Worm (Caenorhabditis elegans) whole organism, young adult: ENCODE data around the gene Y102F5A.1.

ENCODE experiments used
- B0035.1 ChIP-seq: sonication (generic microtip); optimal IDR thresholded peaks from 2 replicates; lab custom pipeline; 2016; ENCODE audit warnings: missing genetic modification characterization, mild to moderate bottlenecking, missing compliant biosample characterization, missing genotype, missing genetic modification reagents
- B0261.1 ChIP-seq: sonication (generic microtip); optimal IDR thresholded peaks from 2 replicates; lab custom pipeline; 2016; ENCODE audit warnings: mild to moderate bottlenecking, missing genetic modification characterization, moderate library complexity, missing compliant biosample characterization
- C06A6.2 ChIP-seq: fragments of 200-800 bp; sonication (Bioruptor generic); conservative IDR thresholded peaks from 2 replicates; pipeline ENCODE4 v1.3.6; 2022; ENCODE audit warnings: missing genetic modification characterization, missing compliant biosample characterization
- D2030.7 ChIP-seq: fragments of 200-800 bp; sonication (Bioruptor generic); IDR thresholded peaks from 2 replicates; pipeline ENCODE4 v1.3.6; 2022; ENCODE audit warnings: missing genetic modification reagents, missing genetic modification characterization, missing compliant biosample characterization
- F10E7.11 ChIP-seq: sonication (generic microtip); optimal IDR thresholded peaks from 2 replicates; lab custom pipeline; 2017; ENCODE audit warnings: mild to moderate bottlenecking, missing genetic modification characterization, moderate library complexity, missing compliant biosample characterization
- F22D6.2 ChIP-seq: sonication (generic microtip); optimal IDR thresholded peaks from 2 replicates; lab custom pipeline; 2016; ENCODE audit warnings: mild to moderate bottlenecking, missing genetic modification characterization, missing compliant biosample characterization
- F39B2.1 ChIP-seq: fragments of 200-800 bp; sonication (Bioruptor generic); IDR thresholded peaks from 2 replicates; pipeline ENCODE4 v1.3.6; 2022; ENCODE audit warnings: missing genetic modification reagents, missing genetic modification characterization, missing compliant biosample characterization
- F55B11.4 ChIP-seq: sonication (generic microtip); optimal IDR thresholded peaks from 2 replicates; lab custom pipeline; 2016; ENCODE audit warnings: missing compliant biosample characterization, missing genetic modification characterization, borderline replicate concordance; ENCODE audit not compliant: insufficient read depth
- K11D2.4 ChIP-seq: fragments of 200-800 bp; sonication (Bioruptor generic); IDR thresholded peaks from 2 replicates; pipeline ENCODE4 v1.3.6; 2022; ENCODE audit warnings: missing genetic modification reagents, missing genetic modification characterization, missing compliant biosample characterization
- K12H6.12 ChIP-seq: fragments of 200-800 bp; sonication (Bioruptor generic); optimal IDR thresholded peaks from 2 replicates; lab custom pipeline; 2018; ENCODE audit warnings: mild to moderate bottlenecking, missing genetic modification characterization, missing compliant biosample characterization
- T07F8.4 ChIP-seq: sonication (generic microtip); optimal IDR thresholded peaks from 2 replicates; lab custom pipeline; 2016; ENCODE audit warnings: mild to moderate bottlenecking, missing genetic modification characterization, moderate library complexity, missing compliant biosample characterization
- T26A5.8 ChIP-seq: sonication (generic microtip); optimal IDR thresholded peaks from 2 replicates; lab custom pipeline; 2016; ENCODE audit warnings: missing genetic modification characterization, missing compliant biosample characterization
- ZK185.1 ChIP-seq: sonication (generic microtip); optimal IDR thresholded peaks from 2 replicates; lab custom pipeline; 2016; ENCODE audit warnings: mild to moderate bottlenecking, missing genetic modification characterization, missing compliant biosample characterization; ENCODE audit not compliant: poor library complexity, severe bottlenecking
- atf-7 ChIP-seq: sonication (generic microtip); optimal IDR thresholded peaks from 2 replicates; lab custom pipeline; 2017; ENCODE audit warnings: mild to moderate bottlenecking, missing genetic modification characterization, missing compliant biosample characterization
- athp-1 ChIP-seq: sonication (generic microtip); optimal IDR thresholded peaks from 2 replicates; lab custom pipeline; 2017; ENCODE audit warnings: mild to moderate bottlenecking, missing genetic modification characterization, missing compliant biosample characterization
- attf-5 ChIP-seq: fragments of 200-800 bp; sonication (Bioruptor generic); optimal IDR thresholded peaks from 2 replicates; lab custom pipeline; 2018; ENCODE audit warnings: mild to moderate bottlenecking, missing genetic modification characterization, missing compliant biosample characterization
- ccch-3 ChIP-seq: fragments of 200-800 bp; sonication (Bioruptor generic); optimal IDR thresholded peaks from 2 replicates; lab custom pipeline; 2018; ENCODE audit warnings: mild to moderate bottlenecking, missing genetic modification characterization, missing compliant biosample characterization
- cebp-1 ChIP-seq, 2 experiments: fragments of 200-800 bp in 1 of 2; sonication (Bioruptor generic) in 1 of 2; sonication (generic microtip) in 1 of 2; IDR thresholded peaks in 1 of 2; optimal IDR thresholded peaks in 1 of 2; 2 replicates each; pipeline versions ENCODE4 v1.3.6 to Lab custom; 2017 to 2022; ENCODE audit warnings: missing compliant biosample characterization in 2 of 2, missing genetic modification characterization in 2 of 2, mild to moderate bottlenecking in 1 of 2, missing genetic modification reagents in 1 of 2, moderate library complexity in 1 of 2
- cebp-2 ChIP-seq: fragments of 200-800 bp; sonication (Bioruptor generic); IDR thresholded peaks from 2 replicates; pipeline ENCODE4 v1.3.6; 2022; ENCODE audit warnings: missing genetic modification characterization, missing compliant biosample characterization
- ceh-58 ChIP-seq: fragments of 200-800 bp; sonication (Bioruptor generic); IDR thresholded peaks from 2 replicates; pipeline ENCODE4 v1.3.6; 2022; ENCODE audit warnings: missing genetic modification characterization, missing compliant biosample characterization
- ceh-91 ChIP-seq: fragments of 200-800 bp; sonication (Bioruptor generic); IDR thresholded peaks from 2 replicates; pipeline ENCODE4 v1.3.6; 2022; ENCODE audit warnings: missing genetic modification reagents, missing genetic modification characterization, missing compliant biosample characterization
- die-1 ChIP-seq: sonication (generic microtip); optimal IDR thresholded peaks from 2 replicates; lab custom pipeline; 2016; ENCODE audit warnings: missing genotype, mild to moderate bottlenecking, missing genetic modification characterization, missing compliant biosample characterization
- dox-1 ChIP-seq: fragments of 200-800 bp; sonication (Bioruptor generic); IDR thresholded peaks from 2 replicates; pipeline ENCODE4 v1.3.6; 2022; ENCODE audit warnings: missing genetic modification reagents, missing genetic modification characterization, missing compliant biosample characterization
- dpl-1 ChIP-seq: fragments of 150-350 bp; optimal IDR thresholded peaks from 2 replicates; lab custom pipeline; 2014; ENCODE audit warnings: missing biosample characterization, missing genetic modification reagents, missing genetic modification characterization
- egl-44 ChIP-seq: fragments of 200-800 bp; sonication (Bioruptor generic); IDR thresholded peaks from 2 replicates; pipeline ENCODE4 v1.3.6; 2022; ENCODE audit warnings: missing genetic modification reagents, missing genetic modification characterization, missing compliant biosample characterization
- ekl-4 ChIP-seq: fragments of 200-800 bp; sonication (Bioruptor generic); IDR thresholded peaks from 2 replicates; pipeline ENCODE4 v1.3.6; 2022; ENCODE audit warnings: missing genetic modification reagents, missing genetic modification characterization, missing compliant biosample characterization
- ets-4 ChIP-seq: fragments of 200-800 bp; sonication (Bioruptor generic); optimal IDR thresholded peaks from 2 replicates; lab custom pipeline; 2018; ENCODE audit warnings: mild to moderate bottlenecking, missing genetic modification characterization, missing compliant biosample characterization
- gei-17 ChIP-seq: fragments of 200-800 bp; sonication (Bioruptor generic); optimal IDR thresholded peaks from 2 replicates; lab custom pipeline; 2018; ENCODE audit warnings: mild to moderate bottlenecking, missing genetic modification characterization, missing compliant biosample characterization
- hlh-12 ChIP-seq: sonication (generic microtip); optimal IDR thresholded peaks from 2 replicates; lab custom pipeline; 2016; ENCODE audit warnings: missing genetic modification characterization, missing compliant biosample characterization
- hmg-20 ChIP-seq: fragments of 200-800 bp; sonication (Bioruptor generic); IDR thresholded peaks from 2 replicates; pipeline ENCODE4 v1.3.6; 2022; ENCODE audit warnings: missing genetic modification reagents, missing genetic modification characterization, missing compliant biosample characterization
- lin-35 ChIP-seq, 3 experiments: fragments of 150-350 bp in 2 of 3; sonication (generic microtip) in 1 of 3; optimal IDR thresholded peaks; 2 replicates each; lab custom pipeline; 2014 to 2018; ENCODE audit warnings: missing biosample characterization in 3 of 3, missing genetic modification characterization in 3 of 3, missing genetic modification reagents in 3 of 3
- lin-40 ChIP-seq: sonication (generic microtip); optimal IDR thresholded peaks from 2 replicates; lab custom pipeline; 2016; ENCODE audit warnings: missing genetic modification characterization, mild to moderate bottlenecking, missing compliant biosample characterization, missing genotype, missing genetic modification reagents
- madf-10 ChIP-seq: sonication (generic microtip); optimal IDR thresholded peaks from 2 replicates; lab custom pipeline; 2016; ENCODE audit warnings: mild to moderate bottlenecking, missing genetic modification characterization, missing compliant biosample characterization
- madf-6 ChIP-seq: fragments of 200-800 bp; sonication (Bioruptor generic); IDR thresholded peaks from 2 replicates; pipeline ENCODE4 v1.3.6; 2022; ENCODE audit warnings: missing genetic modification reagents, missing genetic modification characterization, missing compliant biosample characterization
- madf-8 ChIP-seq: fragments of 200-800 bp; sonication (Bioruptor generic); conservative IDR thresholded peaks from 2 replicates; pipeline ENCODE4 v1.3.6; 2022; ENCODE audit warnings: missing genetic modification reagents, missing genetic modification characterization, missing compliant biosample characterization
- nfya-2 ChIP-seq: fragments of 200-800 bp; sonication (Bioruptor generic); IDR thresholded peaks from 2 replicates; pipeline ENCODE4 v1.3.6; 2022; ENCODE audit warnings: missing genetic modification reagents, missing genetic modification characterization, missing compliant biosample characterization
- nhr-120 ChIP-seq: fragments of 200-800 bp; sonication (Bioruptor generic); IDR thresholded peaks from 2 replicates; pipeline ENCODE4 v1.3.6; 2022; ENCODE audit warnings: missing genetic modification characterization, missing compliant biosample characterization
- nhr-27 ChIP-seq: fragments of 200-800 bp; sonication (Bioruptor generic); optimal IDR thresholded peaks from 2 replicates; lab custom pipeline; 2018; ENCODE audit warnings: mild to moderate bottlenecking, missing genetic modification characterization, moderate library complexity, missing compliant biosample characterization
- nhr-80 ChIP-seq: sonication (generic microtip); optimal IDR thresholded peaks from 2 replicates; lab custom pipeline; 2016; ENCODE audit warnings: missing genetic modification characterization, missing compliant biosample characterization
- nhr-90 ChIP-seq: sonication (generic microtip); optimal IDR thresholded peaks from 2 replicates; lab custom pipeline; 2016; ENCODE audit warnings: missing genotype, mild to moderate bottlenecking, missing genetic modification characterization, missing compliant biosample characterization
- sdz-38 ChIP-seq: sonication (generic microtip); optimal IDR thresholded peaks from 2 replicates; lab custom pipeline; 2016; ENCODE audit warnings: missing genotype, missing genetic modification characterization, missing compliant biosample characterization
- sea-2 ChIP-seq: fragments of 200-800 bp; sonication (Bioruptor generic); IDR thresholded peaks from 2 replicates; pipeline ENCODE4 v1.3.6; 2022; ENCODE audit warnings: missing genetic modification characterization, missing compliant biosample characterization
- snpc-1.3 ChIP-seq: sonication (generic microtip); optimal IDR thresholded peaks from 2 replicates; lab custom pipeline; 2017; ENCODE audit warnings: missing genetic modification characterization, mild to moderate bottlenecking, missing compliant biosample characterization, antibody characterized with exemption, moderate library complexity, missing genotype, missing genetic modification reagents; ENCODE audit not compliant: insufficient read depth
- snpc-3.4 ChIP-seq: sonication (generic microtip); optimal IDR thresholded peaks from 2 replicates; lab custom pipeline; 2017; ENCODE audit warnings: missing genetic modification characterization, mild to moderate bottlenecking, missing compliant biosample characterization, antibody characterized with exemption, moderate library complexity, missing genotype, missing genetic modification reagents
- sptf-2 ChIP-seq: fragments of 200-800 bp; sonication (Bioruptor generic); optimal IDR thresholded peaks from 2 replicates; lab custom pipeline; 2018; ENCODE audit warnings: mild to moderate bottlenecking, missing genetic modification characterization, missing compliant biosample characterization
- tlf-1 ChIP-seq: fragments of 200-800 bp; sonication (Bioruptor generic); optimal IDR thresholded peaks from 2 replicates; lab custom pipeline; 2018; ENCODE audit warnings: mild to moderate bottlenecking, missing genetic modification characterization, missing compliant biosample characterization
- unc-130 ChIP-seq: sonication (generic microtip); optimal IDR thresholded peaks from 2 replicates; lab custom pipeline; 2016; ENCODE audit warnings: missing genetic modification reagents, missing genetic modification characterization, missing compliant biosample characterization
- ztf-18 ChIP-seq: sonication (generic microtip); optimal IDR thresholded peaks from 2 replicates; lab custom pipeline; 2016; ENCODE audit warnings: missing genotype, mild to moderate bottlenecking, missing genetic modification characterization, missing compliant biosample characterization
- ztf-25 ChIP-seq: fragments of 200-800 bp; sonication (Bioruptor generic); IDR thresholded peaks from 2 replicates; pipeline ENCODE4 v1.3.6; 2022; ENCODE audit warnings: missing genetic modification reagents, missing genetic modification characterization, missing compliant biosample characterization
- ztf-6 ChIP-seq: fragments of 200-800 bp; sonication (Bioruptor generic); IDR thresholded peaks from 2 replicates; pipeline ENCODE4 v1.3.6; 2022; ENCODE audit warnings: missing genetic modification reagents, missing genetic modification characterization, missing compliant biosample characterization

Y102F5A.1 gene

ce11 chrX:11790600-11790999, 6.5 kb upstream of the Y102F5A.1 start:
- no peak for TF ChIP-seq ZK185.1
- peak; percentile 66 for TF ChIP-seq cebp-1 (GFP tag; IDR thresholded peaks at IDR 0.05; lab: Robert Waterston, UW)
- TF ChIP-seq cebp-1 (tag; optimal IDR thresholded peaks at IDR 0.05; lab: Kevin White, UChicago), result peak; percentile 65
- TF ChIP-seq ccch-3 (GFP tag; lab: Kevin White, UChicago), result no peak
- no peak for TF ChIP-seq F55B11.4 (tag; lab: Kevin White, UChicago)
- no peak for TF ChIP-seq die-1 (tag; lab: Kevin White, UChicago)
- TF ChIP-seq hmg-20 (GFP tag; lab: Robert Waterston, UW), result no peak
- TF ChIP-seq nhr-80 (tag; lab: Kevin White, UChicago), result peak; percentile 48
- no peak for TF ChIP-seq hlh-12 (tag; lab: Kevin White, UChicago)
- no peak for TF ChIP-seq athp-1 (tag; lab: Kevin White, UChicago)
- no peak for TF ChIP-seq D2030.7 (GFP tag; lab: Robert Waterston, UW)
- no peak for TF ChIP-seq B0261.1 (tag; lab: Kevin White, UChicago)
- TF ChIP-seq snpc-3.4 (tag; lab: Kevin White, UChicago), result no peak
- TF ChIP-seq F10E7.11 (tag; lab: Kevin White, UChicago), result no peak
- no peak for TF ChIP-seq T26A5.8 (tag; lab: Kevin White, UChicago)
- TF ChIP-seq sea-2 (GFP tag; lab: Robert Waterston, UW), result no peak
- no peak for TF ChIP-seq ztf-25 (GFP tag; lab: Robert Waterston, UW)
- TF ChIP-seq C06A6.2 (GFP tag; lab: Robert Waterston, UW), result no peak
- TF ChIP-seq cebp-2, result no peak
- peak; percentile 58 for TF ChIP-seq atf-7 (tag; lab: Kevin White, UChicago)
- peak; percentile 34 for TF ChIP-seq gei-17 (GFP tag; lab: Kevin White, UChicago)
- no peak for TF ChIP-seq ztf-6
- TF ChIP-seq sdz-38 (tag; lab: Kevin White, UChicago), result no peak
- TF ChIP-seq K12H6.12 (tag; lab: Kevin White, UChicago), result no peak
- no peak for TF ChIP-seq madf-8 (GFP tag; lab: Robert Waterston, UW)
- TF ChIP-seq lin-35 (GFP tag; optimal IDR thresholded peaks at IDR 0.05; lab: Kevin White, UChicago), result peak in 1 of 3 experiments; percentile 18
- no peak for TF ChIP-seq B0035.1 (tag; lab: Kevin White, UChicago)
- TF ChIP-seq dox-1, result no peak
- no peak for TF ChIP-seq unc-130
- TF ChIP-seq ztf-18 (tag; lab: Kevin White, UChicago), result no peak
- TF ChIP-seq ceh-58 (GFP tag; lab: Robert Waterston, UW), result no peak
- no peak for TF ChIP-seq nhr-27 (tag; lab: Kevin White, UChicago)
- TF ChIP-seq sptf-2, result no peak
- no peak for TF ChIP-seq nhr-120 (GFP tag; lab: Robert Waterston, UW)
- TF ChIP-seq nhr-90 (tag; lab: Kevin White, UChicago), result no peak
- TF ChIP-seq ets-4, result no peak
- no peak for TF ChIP-seq tlf-1 (GFP tag; lab: Kevin White, UChicago)
- no peak for TF ChIP-seq F22D6.2 (tag; lab: Kevin White, UChicago)
- TF ChIP-seq T07F8.4 (tag; lab: Kevin White, UChicago), result no peak
- TF ChIP-seq F39B2.1 (GFP tag; lab: Robert Waterston, UW), result no peak
- peak; percentile 14 for TF ChIP-seq attf-5
- no peak for TF ChIP-seq ekl-4 (GFP tag; lab: Robert Waterston, UW)
- TF ChIP-seq snpc-1.3 (tag; lab: Kevin White, UChicago), result no peak
- no peak for TF ChIP-seq lin-40
- TF ChIP-seq ceh-91 (GFP tag; lab: Robert Waterston, UW), result no peak
- TF ChIP-seq dpl-1, result no peak
- no peak for TF ChIP-seq egl-44 (GFP tag; lab: Robert Waterston, UW)
- TF ChIP-seq K11D2.4 (GFP tag; lab: Robert Waterston, UW), result no peak
- TF ChIP-seq madf-10 (tag; lab: Kevin White, UChicago), result no peak
- no peak for TF ChIP-seq nfya-2 (GFP tag; lab: Robert Waterston, UW)
- no peak for TF ChIP-seq madf-6
